Fruit fly (Drosophila melanogaster): ENCODE results near the gene Sgs8.
A peak's percentile ranks its signal among the peaks of the same experiment; 100 is the strongest.

Sgs8 gene

dm6 chr3L:11491222-11491873 lies 17.8 kb downstream of the Sgs8 start (continued):
- TF ChIP-seq Fer3 (tag; optimal IDR thresholded peaks at IDR 0.05) (peak; percentile 72), Bdp1 (GFP tag; optimal IDR thresholded peaks at IDR 0.05) (no peak), CG1233 (GFP tag; optimal IDR thresholded peaks at IDR 0.05) (no peak), klu (GFP tag; IDR thresholded peaks at IDR 0.05) (no peak; the same call in 1 of the 2 replicates), CG1602 (GFP tag; optimal IDR thresholded peaks at IDR 0.05) (peak; percentile 7), CG7357 (GFP tag; IDR thresholded peaks at IDR 0.05) (peak; percentile 42; the same call in 1 of the 3 replicates), az2 (GFP tag; optimal IDR thresholded peaks at IDR 0.05) (peak; percentile 49), bowl (GFP tag; IDR thresholded peaks at IDR 0.05) (no peak), CG3847 (GFP tag; IDR thresholded peaks at IDR 0.05) (peak; percentile 64), CG34376 (GFP tag; optimal IDR thresholded peaks at IDR 0.05) (peak; percentile 21), Deaf1 (tag; optimal IDR thresholded peaks at IDR 0.05) (peak; percentile 25), jumu (GFP tag; optimal IDR thresholded peaks at IDR 0.05) (peak; percentile 31), esg (GFP tag; conservative IDR thresholded peaks at IDR 0.05) (peak; percentile 64), TFAM (GFP tag; optimal IDR thresholded peaks at IDR 0.05) (no peak), sob (GFP tag; IDR thresholded peaks at IDR 0.05) (peak; percentile 80), NC2β (GFP tag; optimal IDR thresholded peaks at IDR 0.05) (no peak), CG4730 (GFP tag; IDR thresholded peaks at IDR 0.05) (peak; percentile 58), Scr (GFP tag; IDR thresholded peaks at IDR 0.05; ENCODE audit: partially characterized antibody) (no peak), fu2 (GFP tag; optimal IDR thresholded peaks at IDR 0.05) (no peak), sim (GFP tag; IDR thresholded peaks at IDR 0.05) (no peak), CG15269 (tag; optimal IDR thresholded peaks at IDR 0.05) (peak; percentile 79), Dfd (GFP tag; optimal IDR thresholded peaks at IDR 0.05) (no peak), eve (GFP tag; optimal IDR thresholded peaks at IDR 0.05) (no peak), CG12942 (GFP tag; optimal IDR thresholded peaks at IDR 0.05) (peak; percentile 29), sc (optimal IDR thresholded peaks at IDR 0.05) (no peak), sc (GFP tag; optimal IDR thresholded peaks at IDR 0.05) (no peak), HHEX (GFP tag; optimal IDR thresholded peaks at IDR 0.05) (peak; percentile 48), CG6791 (GFP tag; IDR thresholded peaks at IDR 0.05; ENCODE audit: partially characterized antibody) (no peak), CG13287 (GFP tag; IDR thresholded peaks at IDR 0.05; ENCODE audit: partially characterized antibody) (no peak), rib (GFP tag; IDR thresholded peaks at IDR 0.05) (no peak), MESR4 (GFP tag; optimal IDR thresholded peaks at IDR 0.05) (no peak), Usf (GFP tag; optimal IDR thresholded peaks at IDR 0.05) (peak; percentile 47), repo (GFP tag; optimal IDR thresholded peaks at IDR 0.05) (peak; percentile 17), bab2 (GFP tag; optimal IDR thresholded peaks at IDR 0.05) (peak; percentile 63), wdn (GFP tag; IDR thresholded peaks at IDR 0.05) (peak; percentile 46; the same call in 1 of the 2 replicates), tgo (GFP tag; IDR thresholded peaks at IDR 0.05) (peak; percentile 56; the same call in 2 of the 3 replicates), sens (GFP tag) (peak; percentile 89), CG16863 (GFP tag; optimal IDR thresholded peaks at IDR 0.05) (peak; percentile 33), Oli (tag; optimal IDR thresholded peaks at IDR 0.05) (peak; percentile 67), CG31441 (GFP tag; IDR thresholded peaks at IDR 0.05) (peak; percentile 43; the same call in 1 of the 2 replicates), Dref (GFP tag; IDR thresholded peaks at IDR 0.05) (no peak), CG3163 (GFP tag; optimal IDR thresholded peaks at IDR 0.05) (peak; percentile 37), CG15696 (tag; optimal IDR thresholded peaks at IDR 0.05) (peak; percentile 1), CG13894 (tag; optimal IDR thresholded peaks at IDR 0.05) (no peak), CG14710 (tag; optimal IDR thresholded peaks at IDR 0.05) (peak; percentile 34), CG31224 (GFP tag; IDR thresholded peaks at IDR 0.05) (peak; percentile 37; the same call in 1 of the 2 replicates), CG12769 (tag; optimal IDR thresholded peaks at IDR 0.05) (peak; percentile 79), CG1603 (tag; optimal IDR thresholded peaks at IDR 0.05) (peak; percentile 38), cas (GFP tag; IDR thresholded peaks at IDR 0.05) (no peak), dmrt99B (tag; optimal IDR thresholded peaks at IDR 0.05) (peak; percentile 67), CHES-1-like (GFP tag; optimal IDR thresholded peaks at IDR 0.05) (peak; percentile 71)
